Fruit fly (Drosophila melanogaster): ENCODE results near the gene CG42613.

dm6 chr3R:18899123-18899522 is 29.9 kb upstream of the CG42613 start, which contains the start of gene Rh2:
- TF ChIP-seq fd59A (GFP tag; optimal IDR thresholded peaks at IDR 0.05) (no peak), CG15336 (GFP tag; IDR thresholded peaks at IDR 0.05) (no peak)
